Worm (Caenorhabditis elegans): ENCODE measurements around the gene srz-83.

DNA sequence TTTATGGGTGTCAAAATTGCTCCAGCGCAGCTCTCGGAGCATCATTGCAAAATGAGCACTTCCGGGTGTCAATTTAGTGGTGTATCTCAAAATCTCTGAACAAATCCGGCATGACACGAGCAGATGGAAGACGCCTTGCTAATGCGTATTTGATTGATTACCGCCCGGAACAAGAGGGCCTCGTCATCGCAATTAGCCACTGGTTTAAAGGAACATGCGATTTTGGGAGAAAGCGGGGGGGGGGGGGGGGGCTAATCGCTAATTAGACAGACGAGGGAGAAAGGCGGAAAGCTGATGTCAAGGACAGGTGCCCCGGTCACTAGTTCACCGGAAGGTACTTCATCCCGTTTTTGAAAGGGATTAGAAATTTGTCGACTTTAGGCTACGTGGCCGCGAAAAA, 17.5 kb downstream of the srz-83 start:
- TF ChIP-seq nhr-11 (tag; optimal IDR thresholded peaks at IDR 0.05) (no peak), unc-42 (tag; optimal IDR thresholded peaks at IDR 0.05) (no peak), ceh-34 (tag; optimal IDR thresholded peaks at IDR 0.05) (no peak), hlh-13 (GFP tag; optimal IDR thresholded peaks at IDR 0.05) (no peak), C08G9.2 (tag; optimal IDR thresholded peaks at IDR 0.05) (no peak), fkh-10 (GFP tag; optimal IDR thresholded peaks at IDR 0.05) (no peak), ama-1 (optimal IDR thresholded peaks at IDR 0.05) (no peak), tbx-2 (tag; optimal IDR thresholded peaks at IDR 0.05) (no peak), K09A11.1 (tag; optimal IDR thresholded peaks at IDR 0.05; ENCODE audit: insufficient read depth) (no peak), dve-1 (tag; optimal IDR thresholded peaks at IDR 0.05) (no peak), ceh-19 (GFP tag; optimal IDR thresholded peaks at IDR 0.05) (no peak), pqm-1 (tag; optimal IDR thresholded peaks at IDR 0.05) (no peak), che-1 (tag; optimal IDR thresholded peaks at IDR 0.05) (no peak), nfya-1 (tag; optimal IDR thresholded peaks at IDR 0.05) (no peak)
